Fruit fly (Drosophila melanogaster): ENCODE results near the gene Rsf1.
A peak's percentile ranks its signal among the peaks of the same experiment; 100 is the strongest.

The Rsf1 gene

DNA sequence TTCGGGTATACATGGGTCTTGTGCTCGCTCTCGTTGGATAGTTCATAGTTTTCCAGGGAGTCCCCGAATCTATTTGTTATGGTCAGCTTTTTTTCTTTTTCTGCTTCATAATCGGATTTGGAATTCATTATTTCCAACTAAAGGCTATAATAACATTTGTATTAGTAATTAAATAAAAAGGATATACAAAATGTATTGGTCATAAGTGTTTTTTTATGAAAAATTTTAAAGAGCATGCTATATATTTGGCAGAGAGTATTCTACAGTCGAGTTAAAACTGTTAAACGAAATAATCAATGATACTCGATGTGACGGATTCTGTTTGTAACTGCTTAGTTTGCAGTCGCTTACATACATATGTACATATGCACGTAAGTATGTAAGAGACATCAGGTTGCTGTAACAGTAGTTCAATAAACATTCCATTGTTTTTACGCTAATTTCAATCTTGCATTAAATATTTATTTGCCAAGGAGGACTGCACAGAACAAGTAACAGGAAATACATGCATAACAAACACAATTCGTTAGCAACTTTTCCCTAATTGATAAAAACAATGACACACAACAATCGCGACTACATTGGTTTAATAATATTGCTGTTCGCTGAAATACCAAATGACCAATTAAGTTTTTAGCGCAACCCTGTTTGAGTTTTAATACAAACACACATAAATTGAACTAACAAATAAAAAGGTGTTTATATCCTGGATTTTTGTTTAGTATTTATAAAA, 35.9 kb upstream of the Rsf1 start (continued):
- TF ChIP-seq CG6654 (GFP tag; optimal IDR thresholded peaks at IDR 0.05), result no peak
- no peak for TF ChIP-seq Awh (GFP tag; IDR thresholded peaks at IDR 0.05)
- TF ChIP-seq gce (GFP tag; IDR thresholded peaks at IDR 0.05), result no peak
- TF ChIP-seq Bdp1 (GFP tag; optimal IDR thresholded peaks at IDR 0.05), result no peak
- TF ChIP-seq CG10979 (tag; optimal IDR thresholded peaks at IDR 0.05), result peak; percentile 29
- no peak for TF ChIP-seq Gsc (GFP tag; IDR thresholded peaks at IDR 0.05)
- TF ChIP-seq croc (GFP tag; conservative IDR thresholded peaks at IDR 0.05), result no peak
- peak; percentile 39 for TF ChIP-seq Med (GFP tag)
- no peak for TF ChIP-seq CTCF (GFP tag; optimal IDR thresholded peaks at IDR 0.05)
- peak; percentile 9 for TF ChIP-seq fd96Cb (tag; optimal IDR thresholded peaks at IDR 0.05)
- no peak for TF ChIP-seq fd64A (GFP tag; optimal IDR thresholded peaks at IDR 0.05)
- TF ChIP-seq Nf-YB (GFP tag; optimal IDR thresholded peaks at IDR 0.05), result no peak
- peak; percentile 30 for TF ChIP-seq unpg (GFP tag; optimal IDR thresholded peaks at IDR 0.05)
- TF ChIP-seq Bteb2 (GFP tag; optimal IDR thresholded peaks at IDR 0.05), result no peak
- no peak for TF ChIP-seq CG9932 (GFP tag; IDR thresholded peaks at IDR 0.05)
- no peak for TF ChIP-seq Dp (GFP tag; optimal IDR thresholded peaks at IDR 0.05)
- TF ChIP-seq CG31365 (tag; optimal IDR thresholded peaks at IDR 0.05), result peak; percentile 55
- TF ChIP-seq dysf (GFP tag; IDR thresholded peaks at IDR 0.05), result peak; percentile 49; the same call in 1 of the 3 replicates
- TF ChIP-seq Ptx1 (GFP tag; IDR thresholded peaks at IDR 0.05), result no peak
- TF ChIP-seq Dip3 (GFP tag; optimal IDR thresholded peaks at IDR 0.05), result no peak
- no peak for TF ChIP-seq Usf (GFP tag; optimal IDR thresholded peaks at IDR 0.05)
- TF ChIP-seq CG11723 (GFP tag; optimal IDR thresholded peaks at IDR 0.05), result no peak
- 0 out of 2 replicates have a peak, but pooled peaks have one; percentile 7 for TF ChIP-seq slbo (GFP tag; IDR thresholded peaks at IDR 0.05)
- TF ChIP-seq NK7.1 (GFP tag; optimal IDR thresholded peaks at IDR 0.05), result no peak
- TF ChIP-seq Neu2 (GFP tag; optimal IDR thresholded peaks at IDR 0.05; ENCODE audit: borderline replicate concordance), result no peak
- TF ChIP-seq CG13287 (GFP tag; IDR thresholded peaks at IDR 0.05; ENCODE audit: partially characterized antibody), result 0 out of 2 replicates have a peak, but pooled peaks have one; percentile 50
- peak; percentile 47 for TF ChIP-seq CG15269 (tag; optimal IDR thresholded peaks at IDR 0.05)
- peak; percentile 13 for TF ChIP-seq CG13424 (tag; optimal IDR thresholded peaks at IDR 0.05)
- TF ChIP-seq dpn (GFP tag; optimal IDR thresholded peaks at IDR 0.05), result peak in 1 of 2 experiments; percentile 8
- no peak for TF ChIP-seq CG16779 (GFP tag; IDR thresholded peaks at IDR 0.05)
- no peak for TF ChIP-seq Dek (tag; optimal IDR thresholded peaks at IDR 0.05)
- TF ChIP-seq knrl (GFP tag; IDR thresholded peaks at IDR 0.05; ENCODE audit: partially characterized antibody), result no peak
- peak; percentile 17 for TF ChIP-seq Oli (tag; optimal IDR thresholded peaks at IDR 0.05)
- TF ChIP-seq CG10267 (tag; optimal IDR thresholded peaks at IDR 0.05), result no peak
- TF ChIP-seq Rx (GFP tag; IDR thresholded peaks at IDR 0.05), result no peak
- TF ChIP-seq CG12236 (GFP tag; optimal IDR thresholded peaks at IDR 0.05), result no peak
- TF ChIP-seq tna (GFP tag; IDR thresholded peaks at IDR 0.05; ENCODE audit: partially characterized antibody), result no peak
- TF ChIP-seq CG16815 (GFP tag; optimal IDR thresholded peaks at IDR 0.05), result no peak
- TF ChIP-seq CG2120 (GFP tag; optimal IDR thresholded peaks at IDR 0.05), result peak; percentile 0
- no peak for TF ChIP-seq CG4328 (GFP tag; optimal IDR thresholded peaks at IDR 0.05)
- peak; percentile 6 for TF ChIP-seq tap (tag; optimal IDR thresholded peaks at IDR 0.05)
- TF ChIP-seq Chrac-16 (GFP tag; optimal IDR thresholded peaks at IDR 0.05), result no peak
- peak in 1 of 2 experiments; percentile 42 for TF ChIP-seq Hr51 (GFP tag; optimal IDR thresholded peaks at IDR 0.05)
- TF ChIP-seq GATAe (GFP tag; conservative IDR thresholded peaks at IDR 0.05), result no peak
- no peak for TF ChIP-seq CG17912 (GFP tag; optimal IDR thresholded peaks at IDR 0.05)
- peak; percentile 36 for TF ChIP-seq grau (tag; optimal IDR thresholded peaks at IDR 0.05)
- no peak for TF ChIP-seq CG30020 (tag; optimal IDR thresholded peaks at IDR 0.05)
- TF ChIP-seq Scr (GFP tag; IDR thresholded peaks at IDR 0.05; ENCODE audit: partially characterized antibody), result peak; percentile 28; the same call in 1 of the 2 replicates
- TF ChIP-seq ftz-f1 (GFP tag; optimal IDR thresholded peaks at IDR 0.05), result no peak

Data from whole organism, embryonic.